Worm (Caenorhabditis elegans): Measurements from ENCODE around the gene Y73C8C.10.
"Not testable (repeated sequence)": the region's sequence is repeated elsewhere in the genome, so short reads cannot be mapped to it uniquely, and the experiment has no call there.

The Y73C8C.10 gene

DNA sequence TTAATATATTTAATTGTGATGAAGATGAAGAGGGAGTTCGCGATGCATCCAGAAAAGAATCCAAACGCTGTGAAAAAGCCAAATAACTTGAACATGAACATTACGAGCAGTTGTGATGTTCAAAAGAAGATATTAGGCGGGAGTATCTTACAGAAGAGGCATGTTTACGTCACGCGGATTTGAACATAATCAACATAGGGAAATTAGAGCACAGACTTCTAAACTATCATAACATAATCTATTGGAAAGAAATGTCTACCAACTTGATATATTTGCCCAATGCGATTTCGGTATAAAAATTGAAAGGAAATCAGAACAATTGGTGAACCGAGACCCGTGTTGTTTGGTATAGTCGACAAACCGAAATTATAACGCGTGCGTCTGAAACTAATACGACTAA lies 23.4 kb downstream of the Y73C8C.10 start, which contains the start of gene str-66:
str-66 (minus strand) TSS at position 101 of the 400 bp plus-strand sequence.
- TF ChIP-seq nhr-237 (tag; optimal IDR thresholded peaks at IDR 0.05), result no peak
- no peak for TF ChIP-seq pag-3 (tag; optimal IDR thresholded peaks at IDR 0.05; ENCODE audit: borderline replicate concordance, insufficient read depth)
- TF ChIP-seq unc-130 (tag; optimal IDR thresholded peaks at IDR 0.05), result no peak
- no peak for TF ChIP-seq elt-3 (tag; optimal IDR thresholded peaks at IDR 0.05)
- TF ChIP-seq fos-1 (tag; optimal IDR thresholded peaks at IDR 0.05), result no peak
- no peak for TF ChIP-seq C16A3.4 (tag; optimal IDR thresholded peaks at IDR 0.05)
- TF ChIP-seq unc-86 (tag; optimal IDR thresholded peaks at IDR 0.05), result no peak
- no peak for TF ChIP-seq lin-14 (GFP tag; optimal IDR thresholded peaks at IDR 0.05)
- TF ChIP-seq lin-35 (GFP tag; optimal IDR thresholded peaks at IDR 0.05), result no peak
- TF ChIP-seq C34B4.2 (tag; optimal IDR thresholded peaks at IDR 0.05), result no peak
- no peak for TF ChIP-seq dsc-1 (tag; optimal IDR thresholded peaks at IDR 0.05)
- TF ChIP-seq egl-13 (tag; optimal IDR thresholded peaks at IDR 0.05), result no peak
- TF ChIP-seq alr-1 (tag; optimal IDR thresholded peaks at IDR 0.05; ENCODE audit: borderline replicate concordance), result no peak

ce11 chrV:3102049-3102448 lies 25.5 kb downstream of the Y73C8C.10 start, which contains the start of gene Y73C8C.4:
Gene Y73C8C.4, minus strand, starts transcription at chrV:3102149.
- TF ChIP-seq C16A3.4, lin-15B, unc-130 (tag; optimal IDR thresholded peaks at IDR 0.05): not testable (repeated sequence)

DNA sequence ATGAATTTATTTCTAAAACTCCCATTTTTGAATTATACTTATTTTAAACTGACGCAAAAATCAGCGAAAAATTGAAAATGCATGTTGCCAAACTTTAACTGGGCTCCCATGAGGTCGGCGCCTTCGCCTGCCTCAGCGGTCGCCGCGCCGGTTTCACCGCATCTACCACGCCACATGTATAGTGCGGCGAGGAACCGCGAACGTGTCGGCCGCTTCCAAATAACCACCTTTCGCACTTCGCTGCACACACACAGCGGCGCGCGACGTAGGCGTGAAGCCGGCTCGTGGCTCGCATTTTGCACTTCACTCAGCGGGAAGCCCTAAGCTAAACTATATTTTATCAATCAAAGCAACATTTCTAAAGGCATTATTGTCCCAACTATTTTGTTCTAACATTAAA lies 27.0 kb downstream of the Y73C8C.10 start:
- TF ChIP-seq aha-1 (tag; optimal IDR thresholded peaks at IDR 0.05) (no peak), C34B4.2 (tag; optimal IDR thresholded peaks at IDR 0.05) (no peak), nhr-71 (tag; optimal IDR thresholded peaks at IDR 0.05) (no peak), mdl-1 (tag; optimal IDR thresholded peaks at IDR 0.05) (no peak), nhr-90 (tag; optimal IDR thresholded peaks at IDR 0.05; ENCODE audit: poor library complexity) (no peak), lin-15B (tag; optimal IDR thresholded peaks at IDR 0.05) (no peak)

ce11 chrV:3094351-3094750 lies 33.2 kb downstream of the Y73C8C.10 start, which contains the start of gene cyp-33C9:
Gene cyp-33C9, minus strand, starts transcription at chrV:3094561.
- no peak for TF ChIP-seq ztf-4 (tag; optimal IDR thresholded peaks at IDR 0.05)
- TF ChIP-seq unc-86 (tag; optimal IDR thresholded peaks at IDR 0.05), result no peak
- TF ChIP-seq blmp-1 (tag; optimal IDR thresholded peaks at IDR 0.05), result no peak
- no peak for TF ChIP-seq snu-23 (GFP tag; optimal IDR thresholded peaks at IDR 0.05)
- no peak for TF ChIP-seq hlh-17 (GFP tag; optimal IDR thresholded peaks at IDR 0.05; ENCODE audit: borderline replicate concordance)
- no peak for TF ChIP-seq irx-1 (tag; optimal IDR thresholded peaks at IDR 0.05)
- TF ChIP-seq pax-3 (tag; optimal IDR thresholded peaks at IDR 0.05), result no peak
- no peak for TF ChIP-seq sup-37 (GFP tag; optimal IDR thresholded peaks at IDR 0.05)
- TF ChIP-seq sptf-1 (tag; optimal IDR thresholded peaks at IDR 0.05), result no peak
- no peak for TF ChIP-seq vab-15 (tag; optimal IDR thresholded peaks at IDR 0.05)
- no peak for TF ChIP-seq fkh-10 (GFP tag; optimal IDR thresholded peaks at IDR 0.05)
- TF ChIP-seq ceh-8 (GFP tag; optimal IDR thresholded peaks at IDR 0.05), result no peak
- peak in 1 of 3 experiments; percentile 7 for TF ChIP-seq ceh-82 (tag; optimal IDR thresholded peaks at IDR 0.05)
- peak; percentile 32 for TF ChIP-seq nhr-71 (tag; optimal IDR thresholded peaks at IDR 0.05)
- TF ChIP-seq isw-1 (GFP tag; IDR thresholded peaks at IDR 0.05), result no peak
- no peak for TF ChIP-seq mef-2 (tag; optimal IDR thresholded peaks at IDR 0.05)
- no peak for TF ChIP-seq rnt-1 (tag; optimal IDR thresholded peaks at IDR 0.05)
- peak in 1 of 2 experiments; percentile 17 for TF ChIP-seq lin-35 (GFP tag; optimal IDR thresholded peaks at IDR 0.05)
- peak; percentile 23 for TF ChIP-seq nhr-20 (tag; optimal IDR thresholded peaks at IDR 0.05)
- no peak for TF ChIP-seq grh-1 (GFP tag; IDR thresholded peaks at IDR 0.05)
- TF ChIP-seq nhr-47 (tag; optimal IDR thresholded peaks at IDR 0.05), result no peak
- no peak for TF ChIP-seq ceh-88 (GFP tag; IDR thresholded peaks at IDR 0.05)
- no peak for TF ChIP-seq zip-4 (GFP tag; optimal IDR thresholded peaks at IDR 0.05)
- no peak for TF ChIP-seq elt-2 (tag; optimal IDR thresholded peaks at IDR 0.05)
- TF ChIP-seq mep-1 (tag; optimal IDR thresholded peaks at IDR 0.05), result peak; percentile 8
- TF ChIP-seq dsc-1 (tag; optimal IDR thresholded peaks at IDR 0.05), result no peak
- no peak for TF ChIP-seq hlh-4 (tag; optimal IDR thresholded peaks at IDR 0.05)
- TF ChIP-seq efl-1 (optimal IDR thresholded peaks at IDR 0.05), result peak; percentile 39 to 51
- TF ChIP-seq efl-1 (GFP tag; optimal IDR thresholded peaks at IDR 0.05 in 1 of 2), result peak in 1 of 2 experiments; percentile 3
- TF ChIP-seq alr-1 (tag; optimal IDR thresholded peaks at IDR 0.05; ENCODE audit: borderline replicate concordance), result no peak
- TF ChIP-seq ama-1 (optimal IDR thresholded peaks at IDR 0.05), result no peak
- TF ChIP-seq C16A3.4 (tag; optimal IDR thresholded peaks at IDR 0.05), result no peak
- TF ChIP-seq pqm-1 (tag; optimal IDR thresholded peaks at IDR 0.05), result no peak
- no peak for TF ChIP-seq ceh-90 (tag; optimal IDR thresholded peaks at IDR 0.05)
